Worm (Caenorhabditis elegans) whole organism, L1 larva: Measurements from ENCODE around the gene pisy-1.

Experiments
- C04F5.9 ChIP-seq: sonication (generic microtip); optimal IDR thresholded peaks from 2 replicates; lab custom pipeline; 2016; ENCODE audit warnings: missing genetic modification characterization, missing compliant biosample characterization
- C16A3.4 ChIP-seq: fragments of 150-350 bp; optimal IDR thresholded peaks from 2 replicates; lab custom pipeline; 2014; ENCODE audit warnings: missing biosample characterization, missing genetic modification characterization
- F16B12.6 ChIP-seq: fragments of 150-350 bp; optimal IDR thresholded peaks from 2 replicates; lab custom pipeline; 2014; ENCODE audit warnings: missing biosample characterization, missing genetic modification characterization
- alr-1 ChIP-seq: fragments of 200-800 bp; sonication (Bioruptor generic); optimal IDR thresholded peaks from 2 replicates; lab custom pipeline; 2018; ENCODE audit warnings: borderline replicate concordance, mild to moderate bottlenecking, missing genetic modification characterization, missing compliant biosample characterization
- blmp-1 ChIP-seq: fragments of 150-350 bp; optimal IDR thresholded peaks from 2 replicates; lab custom pipeline; 2014; ENCODE audit warnings: missing biosample characterization, missing genetic modification characterization
- ceh-63 ChIP-seq: fragments of 200-800 bp; sonication (Bioruptor generic); optimal IDR thresholded peaks from 2 replicates; lab custom pipeline; 2018; ENCODE audit warnings: mild to moderate bottlenecking, missing genetic modification characterization, missing compliant biosample characterization
- ceh-90 ChIP-seq: sonication (generic microtip); optimal IDR thresholded peaks from 2 replicates; lab custom pipeline; 2016; ENCODE audit warnings: missing genetic modification characterization, missing compliant biosample characterization
- dsc-1 ChIP-seq: sonication (generic microtip); optimal IDR thresholded peaks from 2 replicates; lab custom pipeline; 2016; ENCODE audit warnings: mild to moderate bottlenecking, missing genetic modification characterization, missing compliant biosample characterization
- efl-1 ChIP-seq, 4 experiments: fragments of 150-350 bp; optimal IDR thresholded peaks in 3 of 4; peaks in 1 of 4; 1 replicate in 1 of 4; 2 replicates in 3 of 4; lab custom pipeline; 2014; ENCODE audit warnings: missing biosample characterization in 2 of 4, missing genetic modification characterization in 2 of 4, missing genetic modification reagents in 2 of 4
- efl-3 ChIP-seq: fragments of 200-800 bp; sonication (Bioruptor generic); optimal IDR thresholded peaks from 2 replicates; lab custom pipeline; 2018; ENCODE audit warnings: mild to moderate bottlenecking, missing genetic modification characterization, missing compliant biosample characterization
- egl-27 ChIP-seq, 2 experiments: fragments of 150-350 bp in 1 of 2; sonication (generic microtip); optimal IDR thresholded peaks; 3 replicates each; lab custom pipeline; 2017 to 2018; ENCODE audit warnings: missing biosample characterization in 2 of 2, missing genetic modification characterization in 2 of 2, missing genetic modification reagents in 2 of 2
- elt-2 ChIP-seq: sonication (generic microtip); optimal IDR thresholded peaks from 2 replicates; lab custom pipeline; 2016; ENCODE audit warnings: missing genetic modification characterization, mild to moderate bottlenecking, inconsistent platforms, missing compliant biosample characterization, missing genetic modification reagents
- elt-3 ChIP-seq, 6 experiments: fragments of 150-350 bp in 1 of 6; sonication (generic microtip); optimal IDR thresholded peaks; 2 replicates each; lab custom pipeline; 2017 to 2018; ENCODE audit warnings: missing biosample characterization in 6 of 6, missing genetic modification characterization in 6 of 6, inconsistent platforms in 1 of 6
- fkh-10 ChIP-seq: sonication (generic microtip); optimal IDR thresholded peaks from 2 replicates; lab custom pipeline; 2017; ENCODE audit warnings: missing biosample characterization, missing genetic modification reagents, missing genetic modification characterization
- fkh-8 ChIP-seq: sonication (generic microtip); optimal IDR thresholded peaks from 2 replicates; lab custom pipeline; 2016; ENCODE audit warnings: mild to moderate bottlenecking, missing genetic modification characterization, missing compliant biosample characterization
- grh-1 ChIP-seq: fragments of 200-800 bp; sonication (Bioruptor generic); IDR thresholded peaks from 2 replicates; pipeline ENCODE4 v1.3.6; 2022; ENCODE audit warnings: missing genetic modification reagents, missing genetic modification characterization, missing compliant biosample characterization
- hlh-17 ChIP-seq: fragments of 200-800 bp; sonication (Bioruptor generic); optimal IDR thresholded peaks from 2 replicates; lab custom pipeline; 2018; ENCODE audit warnings: missing genetic modification characterization, mild to moderate bottlenecking, missing compliant biosample characterization, moderate library complexity, borderline replicate concordance
- hlh-4 ChIP-seq: sonication (generic microtip); optimal IDR thresholded peaks from 2 replicates; lab custom pipeline; 2016; ENCODE audit warnings: mild to moderate bottlenecking, missing genetic modification characterization, missing compliant biosample characterization
- irx-1 ChIP-seq: sonication (generic microtip); optimal IDR thresholded peaks from 2 replicates; lab custom pipeline; 2016; ENCODE audit warnings: missing genetic modification characterization, missing compliant biosample characterization
- lin-14 ChIP-seq: fragments of 200-800 bp; sonication (Bioruptor generic); optimal IDR thresholded peaks from 2 replicates; lab custom pipeline; 2018; ENCODE audit warnings: mild to moderate bottlenecking, missing genetic modification characterization, moderate library complexity, missing compliant biosample characterization
- lin-35 ChIP-seq, 2 experiments: fragments of 150-350 bp; optimal IDR thresholded peaks; 2 replicates each; lab custom pipeline; 2014; ENCODE audit warnings: missing biosample characterization in 2 of 2, missing genetic modification characterization in 2 of 2, missing genetic modification reagents in 2 of 2
- mdl-1 ChIP-seq, 2 experiments: fragments of 150-350 bp; optimal IDR thresholded peaks; 2 replicates each; lab custom pipeline; 2014 to 2017; ENCODE audit warnings: missing biosample characterization in 2 of 2, missing genetic modification characterization in 2 of 2, inconsistent platforms in 1 of 2
- mep-1 ChIP-seq: fragments of 150-350 bp; optimal IDR thresholded peaks from 2 replicates; lab custom pipeline; 2014; ENCODE audit warnings: missing biosample characterization, missing genetic modification characterization
- nhr-12 ChIP-seq: sonication (generic microtip); optimal IDR thresholded peaks from 2 replicates; lab custom pipeline; 2017; ENCODE audit warnings: missing biosample characterization, missing genetic modification characterization
- nhr-19 ChIP-seq: fragments of 200-800 bp; sonication (Bioruptor generic); conservative IDR thresholded peaks from 2 replicates; pipeline ENCODE4 v1.3.6; 2022; ENCODE audit warnings: missing genetic modification characterization, missing compliant biosample characterization
- nhr-20 ChIP-seq: sonication (generic microtip); optimal IDR thresholded peaks from 2 replicates; lab custom pipeline; 2016; ENCODE audit warnings: mild to moderate bottlenecking, missing genetic modification characterization, missing compliant biosample characterization
- nhr-237 ChIP-seq: fragments of 150-350 bp; optimal IDR thresholded peaks from 2 replicates; lab custom pipeline; 2014; ENCODE audit warnings: missing biosample characterization, missing genetic modification characterization
- nhr-77 ChIP-seq: fragments of 150-350 bp; optimal IDR thresholded peaks from 2 replicates; lab custom pipeline; 2014; ENCODE audit warnings: missing biosample characterization, missing genetic modification characterization
- nhr-90 ChIP-seq: sonication (generic microtip); optimal IDR thresholded peaks from 2 replicates; lab custom pipeline; 2016; ENCODE audit warnings: mild to moderate bottlenecking, missing genetic modification characterization, missing compliant biosample characterization; ENCODE audit not compliant: poor library complexity
- snpc-4 ChIP-seq: fragments of 150-350 bp; optimal IDR thresholded peaks from 2 replicates; lab custom pipeline; 2014; ENCODE audit warnings: missing biosample characterization, missing genetic modification characterization
- snu-23 ChIP-seq: sonication (generic microtip); optimal IDR thresholded peaks from 2 replicates; lab custom pipeline; 2016; ENCODE audit warnings: missing genetic modification characterization, missing compliant biosample characterization
- sox-4 ChIP-seq: sonication (generic microtip); optimal IDR thresholded peaks from 2 replicates; lab custom pipeline; 2016; ENCODE audit warnings: missing genetic modification characterization, missing compliant biosample characterization
- sup-37 ChIP-seq: fragments of 200-800 bp; sonication (Bioruptor generic); optimal IDR thresholded peaks from 2 replicates; lab custom pipeline; 2018; ENCODE audit warnings: mild to moderate bottlenecking, missing genetic modification characterization, missing compliant biosample characterization
- swsn-7 ChIP-seq: sonication (generic microtip); optimal IDR thresholded peaks from 2 replicates; lab custom pipeline; 2016; ENCODE audit warnings: missing genetic modification characterization, missing compliant biosample characterization
- tbx-2 ChIP-seq: sonication (generic microtip); optimal IDR thresholded peaks from 2 replicates; lab custom pipeline; 2016; ENCODE audit warnings: missing genetic modification characterization, missing compliant biosample characterization
- unc-130 ChIP-seq: fragments of 150-350 bp; optimal IDR thresholded peaks from 2 replicates; lab custom pipeline; 2017; ENCODE audit warnings: missing biosample characterization, missing genetic modification characterization, inconsistent platforms
- unc-30 ChIP-seq: sonication (generic microtip); optimal IDR thresholded peaks from 2 replicates; lab custom pipeline; 2017; ENCODE audit warnings: missing biosample characterization, missing genetic modification characterization
- unc-86 ChIP-seq: sonication (generic microtip); optimal IDR thresholded peaks from 2 replicates; lab custom pipeline; 2016; ENCODE audit warnings: missing genetic modification characterization, missing compliant biosample characterization
- xbp-1 ChIP-seq: sonication (generic microtip); optimal IDR thresholded peaks from 2 replicates; lab custom pipeline; 2016; ENCODE audit warnings: missing genetic modification characterization, missing compliant biosample characterization

The pisy-1 gene

DNA sequence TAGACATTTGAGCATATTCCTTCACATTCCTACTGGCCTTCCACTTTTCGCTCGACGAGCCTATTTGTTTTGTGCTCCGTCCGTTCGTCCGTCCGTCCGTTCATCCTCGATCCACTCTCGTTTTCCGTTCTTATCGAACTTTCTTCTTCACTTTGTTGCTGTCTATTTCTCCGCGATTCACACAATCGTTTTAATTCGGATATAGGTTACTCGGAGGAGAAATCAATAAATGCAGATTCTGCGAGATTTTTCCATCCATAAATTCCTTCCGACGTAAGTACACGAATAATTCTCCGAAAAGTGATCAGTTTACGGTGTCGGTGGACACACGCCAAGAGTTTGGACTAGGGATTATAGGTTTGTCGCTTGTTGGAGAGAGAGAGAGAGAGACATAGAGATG lies 45.4 kb downstream of the pisy-1 start:
- TF ChIP-seq nhr-19 (GFP tag; lab: Robert Waterston, UW): no peak
- TF ChIP-seq lin-35 (GFP tag; optimal IDR thresholded peaks at IDR 0.05; lab: Kevin White, UChicago): no peak
- no peak for TF ChIP-seq swsn-7 (tag; lab: Kevin White, UChicago)
- TF ChIP-seq elt-3 (tag; optimal IDR thresholded peaks at IDR 0.05; lab: Kevin White, UChicago): peak in 1 of 6 experiments; percentile 2
- TF ChIP-seq F16B12.6 (tag; lab: Kevin White, UChicago): no peak
- no peak for TF ChIP-seq nhr-90 (tag; lab: Kevin White, UChicago)
- TF ChIP-seq hlh-17: no peak
- no peak for TF ChIP-seq hlh-4
- TF ChIP-seq blmp-1 (tag; lab: Kevin White, UChicago): peak; percentile 78
- TF ChIP-seq fkh-8: peak; percentile 22
- no peak for TF ChIP-seq nhr-77 (tag; lab: Kevin White, UChicago)
- TF ChIP-seq xbp-1 (tag; lab: Kevin White, UChicago): no peak

DNA sequence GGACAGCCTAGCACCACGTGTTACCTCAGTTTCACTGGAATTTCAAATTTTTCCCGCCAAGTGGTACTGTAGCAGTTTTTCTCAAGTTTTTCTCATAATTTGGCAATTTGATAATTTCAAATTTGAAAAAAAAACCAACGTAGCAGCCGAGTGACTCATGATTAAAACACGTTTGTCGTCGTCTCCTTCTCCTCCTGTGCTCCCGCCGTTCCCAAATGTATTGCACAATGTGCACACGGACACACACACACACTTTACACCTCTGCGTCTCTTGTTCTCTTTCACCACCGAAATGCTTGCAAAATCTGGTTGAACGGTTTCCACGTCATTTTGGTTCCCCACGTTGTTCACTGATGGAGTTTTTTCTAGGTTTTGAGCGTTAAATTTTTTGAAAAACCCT lies 46.8 kb downstream of the pisy-1 start:
- TF ChIP-seq sox-4 (tag; lab: Kevin White, UChicago): no peak
- TF ChIP-seq egl-27 (tag; optimal IDR thresholded peaks at IDR 0.05; lab: Kevin White, UChicago): no peak
- no peak for TF ChIP-seq fkh-10
- TF ChIP-seq irx-1 (tag; lab: Kevin White, UChicago): no peak
- no peak for TF ChIP-seq grh-1 (GFP tag; lab: Robert Waterston, UW)
- TF ChIP-seq efl-1 (optimal IDR thresholded peaks at IDR 0.05; lab: Kevin White, UChicago): no peak
- TF ChIP-seq efl-1 (GFP tag; optimal IDR thresholded peaks at IDR 0.05 in 1 of 2; lab: Kevin White, UChicago): no peak
- TF ChIP-seq nhr-20 (tag; lab: Kevin White, UChicago): no peak
- no peak for TF ChIP-seq alr-1 (tag; lab: Kevin White, UChicago)
- no peak for TF ChIP-seq C04F5.9 (tag; lab: Kevin White, UChicago)
- no peak for TF ChIP-seq ceh-90
- no peak for TF ChIP-seq tbx-2 (tag; lab: Kevin White, UChicago)
- no peak for TF ChIP-seq sup-37

DNA sequence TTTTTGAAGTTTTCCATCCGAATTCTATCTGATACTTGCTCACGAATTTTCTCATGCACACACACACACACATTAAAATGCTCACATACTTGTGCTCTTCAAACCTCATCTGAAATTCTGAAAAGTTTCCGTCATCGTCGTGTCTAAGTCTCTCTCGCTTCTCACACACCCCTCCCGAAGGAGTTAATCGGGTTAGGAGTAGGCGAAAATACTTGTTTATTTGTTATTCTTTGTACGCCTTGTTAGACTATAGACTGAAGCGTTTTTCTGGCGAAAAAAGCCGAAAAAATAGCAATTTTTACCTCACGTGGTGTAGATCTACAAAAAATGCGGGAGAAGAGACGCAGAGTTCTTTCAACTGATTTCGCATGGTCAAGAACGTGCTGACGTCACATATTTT lies 47.2 kb downstream of the pisy-1 start:
- TF ChIP-seq lin-35 (GFP tag; optimal IDR thresholded peaks at IDR 0.05; lab: Kevin White, UChicago) (no peak), mdl-1 (tag; optimal IDR thresholded peaks at IDR 0.05; lab: Kevin White, UChicago) (no peak), lin-14 (peak; percentile 30), mep-1 (no peak), unc-30 (no peak), nhr-237 (tag; lab: Kevin White, UChicago) (no peak), tbx-2 (tag; lab: Kevin White, UChicago) (no peak), unc-130 (tag; lab: Kevin White, UChicago) (no peak), swsn-7 (tag; lab: Kevin White, UChicago) (no peak), C16A3.4 (no peak), snpc-4 (tag; lab: Kevin White, UChicago) (no peak), unc-86 (peak; percentile 52), elt-3 (tag; optimal IDR thresholded peaks at IDR 0.05; lab: Kevin White, UChicago) (no peak)

DNA sequence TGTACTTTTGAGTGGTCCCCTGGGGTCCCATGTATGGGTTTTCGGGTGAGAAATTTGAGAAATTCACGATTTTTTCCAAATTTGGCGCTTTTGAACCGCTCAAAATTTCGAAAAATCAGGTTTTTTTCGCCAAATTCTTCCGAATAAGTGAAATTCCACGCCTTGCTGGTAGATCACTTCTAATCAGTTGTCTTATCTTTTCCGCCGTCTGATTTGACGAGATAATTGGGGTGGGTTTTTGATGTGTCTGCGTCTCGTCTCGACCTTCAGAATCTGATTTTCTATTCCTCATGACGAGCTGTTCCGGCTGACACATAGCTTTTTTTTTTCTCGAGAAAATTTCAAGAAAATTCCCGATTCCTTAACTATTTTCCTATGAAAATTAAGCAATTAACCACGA lies 48.8 kb downstream of the pisy-1 start:
- TF ChIP-seq elt-2 (tag; lab: Kevin White, UChicago): no peak
- no peak for TF ChIP-seq ceh-63 (GFP tag; lab: Kevin White, UChicago)
- TF ChIP-seq blmp-1 (tag; lab: Kevin White, UChicago): peak; percentile 84
- no peak for TF ChIP-seq nhr-19 (GFP tag; lab: Robert Waterston, UW)
- TF ChIP-seq dsc-1 (tag; lab: Kevin White, UChicago): no peak
- TF ChIP-seq snu-23 (GFP tag; lab: Kevin White, UChicago): no peak
- no peak for TF ChIP-seq efl-3 (GFP tag; lab: Kevin White, UChicago)
- no peak for TF ChIP-seq nhr-12 (tag; lab: Kevin White, UChicago)
